Fruit fly (Drosophila melanogaster): ENCODE measurements around the gene CG15011.

Gene CG15011

dm6 chr3L:4211440-4211839, 47.5 kb downstream of the CG15011 start, which contains the start of gene Cpr64Ab:
TSS of gene Cpr64Ab (minus strand) at chr3L:4211540.
- TF ChIP-seq CG6854 (GFP tag; optimal IDR thresholded peaks at IDR 0.05) (no peak), CG4318 (GFP tag; optimal IDR thresholded peaks at IDR 0.05) (no peak), Gug (GFP tag; IDR thresholded peaks at IDR 0.05) (no peak), CG6808 (GFP tag; optimal IDR thresholded peaks at IDR 0.05) (no peak), CG8119 (GFP tag; IDR thresholded peaks at IDR 0.05) (no peak), CG10631 (GFP tag; optimal IDR thresholded peaks at IDR 0.05) (no peak), Ets96B (tag; optimal IDR thresholded peaks at IDR 0.05) (no peak), Eip75B (GFP tag; optimal IDR thresholded peaks at IDR 0.05) (no peak), Sox15 (GFP tag; optimal IDR thresholded peaks at IDR 0.05) (no peak), net (GFP tag; optimal IDR thresholded peaks at IDR 0.05) (no peak), Hr4 (GFP tag; optimal IDR thresholded peaks at IDR 0.05) (no peak)

- TF ChIP-seq CG6276 (GFP tag; optimal IDR thresholded peaks at IDR 0.05) (peak; percentile 40), eg (GFP tag; IDR thresholded peaks at IDR 0.05) (peak; percentile 85), Gug (GFP tag; IDR thresholded peaks at IDR 0.05) (peak; percentile 47), acj6 (GFP tag; optimal IDR thresholded peaks at IDR 0.05) (no peak), CG8632 (GFP tag; optimal IDR thresholded peaks at IDR 0.05) (no peak), Hr39 (GFP tag; optimal IDR thresholded peaks at IDR 0.05) (no peak), salr (GFP tag; optimal IDR thresholded peaks at IDR 0.05) (no peak), CG3919 (GFP tag; optimal IDR thresholded peaks at IDR 0.05) (peak; percentile 36), CG11294 (GFP tag; IDR thresholded peaks at IDR 0.05) (peak; percentile 67), CG6163 (GFP tag; IDR thresholded peaks at IDR 0.05) (peak; percentile 41; the same call in 2 of the 3 replicates)
Observed at dm6 chr3L:4209731-4210130, 49.2 kb downstream of the CG15011 start.

dm6 chr3L:4209078-4209477, 49.9 kb downstream of the CG15011 start, which contains the start of gene Cpr64Aa:
TSS of gene Cpr64Aa (minus strand) at chr3L:4209178.
- TF ChIP-seq CG4318 (GFP tag; optimal IDR thresholded peaks at IDR 0.05), result no peak
- 0 out of 3 replicates have a peak, but pooled peaks have one; percentile 37 for TF ChIP-seq eg (GFP tag; IDR thresholded peaks at IDR 0.05)
